Fruit fly (Drosophila melanogaster) whole organism, wandering third instar larva: ENCODE results near the gene CG13012.

ENCODE experiments used
- Abd-B ChIP-seq: fragments of >200 bp; optimal IDR thresholded peaks from 2 replicates; lab custom pipeline; 2017; ENCODE audit warnings: missing biosample characterization, missing genetic modification characterization
- CG32264 ChIP-seq: fragments of 200-800 bp; sonication (Bioruptor generic); optimal IDR thresholded peaks from 2 replicates; lab custom pipeline; 2016; ENCODE audit warnings: missing biosample characterization, missing genetic modification characterization
- CG9705 ChIP-seq: fragments of 200-800 bp; sonication (Bioruptor generic); optimal IDR thresholded peaks from 2 replicates; lab custom pipeline; 2018; ENCODE audit warnings: missing biosample characterization, mild to moderate bottlenecking, missing genetic modification characterization
- CrebA ChIP-seq: fragments of 200-800 bp; sonication (Bioruptor generic); optimal IDR thresholded peaks from 2 replicates; lab custom pipeline; 2016; ENCODE audit warnings: missing biosample characterization, mild to moderate bottlenecking, missing genetic modification characterization, borderline replicate concordance
- Dfd ChIP-seq: fragments of >200 bp; optimal IDR thresholded peaks from 2 replicates; lab custom pipeline; 2017; ENCODE audit warnings: missing biosample characterization, missing genetic modification characterization
- Dif ChIP-seq: fragments of 200-275, 200-300 bp; sonication (Bioruptor generic); optimal IDR thresholded peaks from 2 replicates; lab custom pipeline; 2018; ENCODE audit warnings: missing biosample characterization, missing genetic modification characterization; ENCODE audit not compliant: partially characterized antibody
- GATAd ChIP-seq: sonication (Bioruptor generic); optimal IDR thresholded peaks from 2 replicates; lab custom pipeline; 2016; ENCODE audit warnings: missing biosample characterization, missing genetic modification characterization
- Hr78 ChIP-seq: fragments of >200 bp; optimal IDR thresholded peaks from 2 replicates; lab custom pipeline; 2017; ENCODE audit warnings: missing biosample characterization, missing genetic modification characterization
- Jra ChIP-seq: sonication (Bioruptor generic); optimal IDR thresholded peaks from 2 replicates; lab custom pipeline; 2016; ENCODE audit warnings: missing biosample characterization, missing genetic modification characterization
- Mio ChIP-seq: sonication (Bioruptor generic); optimal IDR thresholded peaks from 2 replicates; lab custom pipeline; 2016; ENCODE audit warnings: missing biosample characterization, missing genetic modification characterization
- Myc ChIP-seq: fragments of >200 bp; optimal IDR thresholded peaks from 2 replicates; lab custom pipeline; 2017
- N ChIP-seq: fragments of >200 bp; optimal IDR thresholded peaks from 2 replicates; lab custom pipeline; 2018; ENCODE audit warnings: missing biosample characterization, missing external identifiers, missing genetic modification characterization
- OdsH ChIP-seq: fragments of 200-800 bp; sonication (Bioruptor generic); optimal IDR thresholded peaks from 2 replicates; lab custom pipeline; 2016; ENCODE audit warnings: missing biosample characterization, mild to moderate bottlenecking, missing genetic modification characterization
- Rel ChIP-seq, 2 experiments: fragments of 200-800 bp; sonication (Bioruptor generic) in 1 of 2; optimal IDR thresholded peaks; 2 replicates in 1 of 2; 3 replicates in 1 of 2; lab custom pipeline; 2016 to 2019; ENCODE audit warnings: mild to moderate bottlenecking in 2 of 2, missing biosample characterization in 2 of 2, missing genetic modification characterization in 2 of 2, moderate library complexity in 1 of 2
- Sp1 ChIP-seq: fragments of 200-800 bp; sonication (Bioruptor generic); optimal IDR thresholded peaks from 3 replicates; lab custom pipeline; 2019; ENCODE audit warnings: missing biosample characterization, mild to moderate bottlenecking, missing genetic modification characterization, moderate library complexity
- Vsx2 ChIP-seq: fragments of 200-300, 225-300 bp; sonication (Bioruptor generic); optimal IDR thresholded peaks from 2 replicates; lab custom pipeline; 2018; ENCODE audit warnings: missing biosample characterization, missing genetic modification characterization; ENCODE audit not compliant: partially characterized antibody
- br ChIP-seq: fragments of 200-800 bp; sonication (Bioruptor generic); optimal IDR thresholded peaks from 2 replicates; lab custom pipeline; 2016; ENCODE audit warnings: missing biosample characterization, missing genetic modification characterization
- brk ChIP-seq: fragments of 200-800 bp; sonication (Bioruptor generic); optimal IDR thresholded peaks from 2 replicates; lab custom pipeline; 2016; ENCODE audit warnings: missing biosample characterization, mild to moderate bottlenecking, missing genetic modification characterization
- dmrt93B ChIP-seq: fragments of 200-800 bp; sonication (Bioruptor generic); optimal IDR thresholded peaks from 2 replicates; lab custom pipeline; 2018; ENCODE audit warnings: missing biosample characterization, mild to moderate bottlenecking, missing genetic modification characterization
- dsf ChIP-seq: sonication (Bioruptor generic); optimal IDR thresholded peaks from 2 replicates; lab custom pipeline; 2016; ENCODE audit warnings: missing biosample characterization, missing genetic modification characterization, borderline replicate concordance
- ey ChIP-seq: fragments of 200-800 bp; sonication (Bioruptor generic); optimal IDR thresholded peaks from 2 replicates; lab custom pipeline; 2016; ENCODE audit warnings: missing biosample characterization, missing genetic modification characterization
- foxo ChIP-seq, 2 experiments: fragments of 200-800 bp; sonication (Bioruptor generic); optimal IDR thresholded peaks; 2 replicates in 1 of 2; 3 replicates in 1 of 2; lab custom pipeline; 2016 to 2017; ENCODE audit warnings: missing biosample characterization in 2 of 2, missing genetic modification characterization in 2 of 2
- fru ChIP-seq: fragments of 200-800 bp; sonication (Bioruptor generic); optimal IDR thresholded peaks from 3 replicates; lab custom pipeline; 2016; ENCODE audit warnings: missing biosample characterization, mild to moderate bottlenecking, missing genetic modification characterization
- jim ChIP-seq: fragments of 175-275, 200-325 bp; sonication (Bioruptor generic); optimal IDR thresholded peaks from 2 replicates; lab custom pipeline; 2016; ENCODE audit warnings: missing biosample characterization, mild to moderate bottlenecking, missing genetic modification characterization
- lola ChIP-seq: fragments of >200 bp; optimal IDR thresholded peaks from 2 replicates; lab custom pipeline; 2017; ENCODE audit warnings: missing biosample characterization, missing genetic modification characterization
- pan ChIP-seq: fragments of >200 bp; optimal IDR thresholded peaks from 2 replicates; lab custom pipeline; 2017
- psq ChIP-seq: fragments of 200-800 bp; sonication (Bioruptor generic); optimal IDR thresholded peaks from 3 replicates; lab custom pipeline; 2017; ENCODE audit warnings: missing biosample characterization, mild to moderate bottlenecking, missing genetic modification characterization, moderate library complexity
- rgr ChIP-seq: fragments of 200-800 bp; sonication (Bioruptor generic); optimal IDR thresholded peaks from 3 replicates; lab custom pipeline; 2016; ENCODE audit warnings: missing biosample characterization, mild to moderate bottlenecking, missing genetic modification characterization
- sv ChIP-seq: fragments of 200-800 bp; sonication (Bioruptor generic); optimal IDR thresholded peaks from 3 replicates; lab custom pipeline; 2016; ENCODE audit warnings: missing biosample characterization, missing genetic modification characterization
- tai ChIP-seq: sonication (Bioruptor generic); optimal IDR thresholded peaks from 2 replicates; lab custom pipeline; 2016; ENCODE audit warnings: missing biosample characterization, missing genetic modification characterization
- usp ChIP-seq: fragments of >200 bp; optimal IDR thresholded peaks from 2 replicates; lab custom pipeline; 2017; ENCODE audit warnings: missing biosample characterization, missing genetic modification characterization
- woc ChIP-seq: sonication (Bioruptor generic); optimal IDR thresholded peaks from 2 replicates; lab custom pipeline; 2016; ENCODE audit warnings: missing biosample characterization, mild to moderate bottlenecking, missing genetic modification characterization

The CG13012 gene

dm6 chrX:16633181-16633957, 43.2 kb downstream of the CG13012 start:
- TF ChIP-seq lola (GFP tag; lab: Kevin White, UChicago) = no peak
- no peak for TF ChIP-seq N (GFP tag; lab: Kevin White, UChicago)
- no peak for TF ChIP-seq Rel (GFP tag; optimal IDR thresholded peaks at IDR 0.05; lab: Kevin White, UChicago)
- no peak for TF ChIP-seq Rel (tag; optimal IDR thresholded peaks at IDR 0.05; lab: Kevin White, UChicago)
- no peak for TF ChIP-seq jim (GFP tag; lab: Kevin White, UChicago)
- no peak for TF ChIP-seq usp
- no peak for TF ChIP-seq tai (GFP tag; lab: Kevin White, UChicago)
- no peak for TF ChIP-seq rgr

- TF ChIP-seq fru = no peak
- TF ChIP-seq CrebA = no peak
- TF ChIP-seq N (GFP tag; lab: Kevin White, UChicago) = no peak
- no peak for TF ChIP-seq rgr
- TF ChIP-seq Abd-B (GFP tag; lab: Kevin White, UChicago) = no peak
- no peak for TF ChIP-seq brk (GFP tag; lab: Kevin White, UChicago)
- no peak for TF ChIP-seq OdsH (GFP tag; lab: Kevin White, UChicago)
- TF ChIP-seq woc (GFP tag; lab: Kevin White, UChicago) = no peak
- no peak for TF ChIP-seq Sp1 (GFP tag; lab: Kevin White, UChicago)
- TF ChIP-seq br = no peak
- no peak for TF ChIP-seq dsf
- TF ChIP-seq jim (GFP tag; lab: Kevin White, UChicago) = no peak
- TF ChIP-seq Jra (GFP tag; lab: Kevin White, UChicago) = no peak
- no peak for TF ChIP-seq psq (GFP tag; lab: Kevin White, UChicago)
- TF ChIP-seq Dfd (GFP tag; lab: Kevin White, UChicago) = no peak
- no peak for TF ChIP-seq lola (GFP tag; lab: Kevin White, UChicago)
Observed at dm6 chrX:16632135-16632534, 44.4 kb downstream of the CG13012 start, which contains the start of gene CG9777. Gene CG9777 (minus strand): TSS chrX:16632235.

dm6 chrX:16624519-16624918, 52.0 kb downstream of the CG13012 start:
- TF ChIP-seq N (GFP tag; lab: Kevin White, UChicago) (no peak), CG32264 (GFP tag; lab: Kevin White, UChicago) (no peak), Sp1 (GFP tag; lab: Kevin White, UChicago) (no peak), Jra (GFP tag; lab: Kevin White, UChicago) (no peak), Abd-B (GFP tag; lab: Kevin White, UChicago) (no peak), sv (GFP tag; lab: Kevin White, UChicago) (no peak), Hr78 (no peak), rgr (no peak), pan (lab: Kevin White, UChicago) (no peak), Vsx2 (GFP tag; lab: Kevin White, UChicago) (no peak), Rel (GFP tag; optimal IDR thresholded peaks at IDR 0.05; lab: Kevin White, UChicago) (no peak), Rel (tag; optimal IDR thresholded peaks at IDR 0.05; lab: Kevin White, UChicago) (no peak), fru (no peak), Mio (no peak), usp (no peak), OdsH (GFP tag; lab: Kevin White, UChicago) (no peak), CrebA (no peak), foxo (GFP tag; optimal IDR thresholded peaks at IDR 0.05; lab: Kevin White, UChicago) (no peak)
- TF ChIP-seq, all 38 proteins: peak for 0

dm6 chrX:16623524-16623923, 53.0 kb downstream of the CG13012 start:
- TF ChIP-seq OdsH (GFP tag; lab: Kevin White, UChicago) = no peak
- no peak for TF ChIP-seq dmrt93B (GFP tag; lab: Kevin White, UChicago)
- no peak for TF ChIP-seq woc (GFP tag; lab: Kevin White, UChicago)
- TF ChIP-seq ey (GFP tag; lab: Kevin White, UChicago) = no peak
- no peak for TF ChIP-seq Jra (GFP tag; lab: Kevin White, UChicago)
- no peak for TF ChIP-seq Vsx2 (GFP tag; lab: Kevin White, UChicago)
- no peak for TF ChIP-seq Dif (GFP tag; lab: Kevin White, UChicago)
- no peak for TF ChIP-seq sv (GFP tag; lab: Kevin White, UChicago)
- TF ChIP-seq Myc = no peak
- no peak for TF ChIP-seq Sp1 (GFP tag; lab: Kevin White, UChicago)
- no peak for TF ChIP-seq usp
- no peak for TF ChIP-seq rgr
- TF ChIP-seq GATAd (GFP tag; lab: Kevin White, UChicago) = no peak
- no peak for TF ChIP-seq Dfd (GFP tag; lab: Kevin White, UChicago)
- no peak for TF ChIP-seq CG9705
- no peak for TF ChIP-seq CrebA
- no peak for TF ChIP-seq foxo (GFP tag; optimal IDR thresholded peaks at IDR 0.05; lab: Kevin White, UChicago)
- TF ChIP-seq dsf = no peak
- no peak for TF ChIP-seq brk (GFP tag; lab: Kevin White, UChicago)
